Worm (Caenorhabditis elegans) whole organism, L2 larva: ENCODE data around the gene hcf-1.

Source experiments
- F13H6.1 ChIP-seq: sonication (generic microtip); optimal IDR thresholded peaks from 2 replicates; lab custom pipeline; 2016; ENCODE audit warnings: missing genetic modification characterization, missing compliant biosample characterization
- egl-27 ChIP-seq: sonication (generic microtip); optimal IDR thresholded peaks from 3 replicates; lab custom pipeline; 2017; ENCODE audit warnings: missing biosample characterization, missing genetic modification reagents, missing genetic modification characterization
- nhr-25 ChIP-seq: fragments of 150-350 bp; sonication (generic microtip); optimal IDR thresholded peaks from 3 replicates; lab custom pipeline; 2014; ENCODE audit warnings: missing biosample characterization, missing genetic modification characterization

- TF ChIP-seq F13H6.1 (tag; lab: Kevin White, UChicago) (no peak), nhr-25 (tag; lab: Kevin White, UChicago) (no peak), egl-27 (tag; lab: Kevin White, UChicago) (no peak)
These were observed 39.9 kb downstream of the hcf-1 start for ce11 chrIV:7734173-7734572.
